Worm (Caenorhabditis elegans) whole organism, early embryonic: ENCODE measurements around the gene dbt-1.

Experiments used
- B0310.2 ChIP-seq: sonication (generic microtip); optimal IDR thresholded peaks from 2 replicates; lab custom pipeline; 2016; ENCODE audit warnings: mild to moderate bottlenecking, missing genetic modification characterization, missing compliant biosample characterization
- F13C5.2 ChIP-seq: sonication (generic microtip); optimal IDR thresholded peaks from 2 replicates; lab custom pipeline; 2017; ENCODE audit warnings: mild to moderate bottlenecking, missing genetic modification characterization, inconsistent platforms, missing compliant biosample characterization
- aly-1 ChIP-seq: sonication (generic microtip); optimal IDR thresholded peaks from 2 replicates; lab custom pipeline; 2016; ENCODE audit warnings: missing genetic modification characterization, missing compliant biosample characterization
- ama-1 ChIP-seq: fragments of 150-350 bp; optimal IDR thresholded peaks from 2 replicates; lab custom pipeline; 2014
- ceh-13 ChIP-seq: fragments of 200-800 bp; sonication (Bioruptor generic); optimal IDR thresholded peaks from 2 replicates; lab custom pipeline; 2018; ENCODE audit warnings: mild to moderate bottlenecking, missing genetic modification characterization, missing compliant biosample characterization
- ceh-36 ChIP-seq: sonication (generic microtip); optimal IDR thresholded peaks from 2 replicates; lab custom pipeline; 2016; ENCODE audit warnings: missing genetic modification characterization, inconsistent platforms, missing compliant biosample characterization
- ets-7 ChIP-seq: sonication (generic microtip); optimal IDR thresholded peaks from 2 replicates; lab custom pipeline; 2016; ENCODE audit warnings: missing genotype, missing genetic modification characterization, missing compliant biosample characterization
- flt-1 ChIP-seq: fragments of 200-800 bp; sonication (Bioruptor generic); IDR thresholded peaks from 2 replicates; pipeline ENCODE4 v1.3.6; 2022; ENCODE audit warnings: missing genetic modification characterization, missing compliant biosample characterization
- hmbx-1 ChIP-seq: sonication (generic microtip); optimal IDR thresholded peaks from 2 replicates; lab custom pipeline; 2016; ENCODE audit warnings: mild to moderate bottlenecking, missing genetic modification characterization, missing compliant biosample characterization
- hmg-4 ChIP-seq: fragments of 200-800 bp; sonication (Bioruptor generic); optimal IDR thresholded peaks from 2 replicates; lab custom pipeline; 2018; ENCODE audit warnings: mild to moderate bottlenecking, missing genetic modification characterization, missing compliant biosample characterization
- hnd-1 ChIP-seq: sonication (generic microtip); optimal IDR thresholded peaks from 2 replicates; lab custom pipeline; 2016; ENCODE audit warnings: missing genetic modification characterization, missing compliant biosample characterization
- pes-1 ChIP-seq: fragments of 200-800 bp; sonication (Bioruptor generic); IDR thresholded peaks from 2 replicates; pipeline ENCODE4 v1.3.6; 2022; ENCODE audit warnings: missing genetic modification reagents, missing genetic modification characterization, missing compliant biosample characterization
- scrt-1 ChIP-seq: fragments of 200-800 bp; sonication (Bioruptor generic); IDR thresholded peaks from 2 replicates; pipeline ENCODE4 v1.3.6; 2022; ENCODE audit warnings: missing genetic modification characterization, missing compliant biosample characterization
- sea-1 ChIP-seq: fragments of 200-800 bp; sonication (Bioruptor generic); conservative IDR thresholded peaks from 2 replicates; pipeline ENCODE4 v1.3.6; 2022; ENCODE audit warnings: missing genetic modification characterization, missing compliant biosample characterization
- tbx-11 ChIP-seq: fragments of 200-800 bp; sonication (Bioruptor generic); IDR thresholded peaks from 2 replicates; pipeline ENCODE4 v1.3.6; 2022; ENCODE audit warnings: missing genetic modification characterization, missing compliant biosample characterization
- tbx-37 ChIP-seq: fragments of 200-800 bp; sonication (Bioruptor generic); conservative IDR thresholded peaks from 2 replicates; pipeline ENCODE4 v1.3.6; 2022; ENCODE audit warnings: missing genetic modification reagents, missing genetic modification characterization, missing compliant biosample characterization
- tra-4 ChIP-seq: sonication (generic microtip); optimal IDR thresholded peaks from 2 replicates; lab custom pipeline; 2017; ENCODE audit warnings: missing genetic modification characterization, missing compliant biosample characterization

The dbt-1 gene

ce11 chrII:7940848-7941247 is 4.2 kb downstream of the dbt-1 start, which contains the start of gene ZK669.3:
Gene ZK669.3, plus strand, starts transcription at chrII:7941148.
- TF ChIP-seq scrt-1 (GFP tag; lab: Robert Waterston, UW), result no peak
- no peak for TF ChIP-seq flt-1 (GFP tag; lab: Robert Waterston, UW)
- TF ChIP-seq hmbx-1, result no peak
- no peak for TF ChIP-seq ets-7 (tag; lab: Kevin White, UChicago)
- no peak for TF ChIP-seq ceh-36 (tag; lab: Kevin White, UChicago)
- no peak for TF ChIP-seq tra-4 (tag; lab: Kevin White, UChicago)
- no peak for TF ChIP-seq B0310.2 (tag; lab: Kevin White, UChicago)
- no peak for TF ChIP-seq hnd-1 (tag; lab: Kevin White, UChicago)
- no peak for TF ChIP-seq tbx-37 (GFP tag; lab: Robert Waterston, UW)
- TF ChIP-seq pes-1 (GFP tag; lab: Robert Waterston, UW), result no peak
- TF ChIP-seq aly-1, result no peak
- TF ChIP-seq hmg-4 (GFP tag; lab: Kevin White, UChicago), result no peak
- TF ChIP-seq F13C5.2 (tag; lab: Kevin White, UChicago), result no peak
- no peak for TF ChIP-seq tbx-11 (GFP tag; lab: Robert Waterston, UW)
- TF ChIP-seq ceh-13 (GFP tag; lab: Kevin White, UChicago), result no peak
- no peak for TF ChIP-seq sea-1 (GFP tag; lab: Robert Waterston, UW)
- no peak for TF ChIP-seq ama-1

ce11 chrII:7938078-7938477 is 6.9 kb downstream of the dbt-1 start, which contains the start of gene ZK669.2:
Gene ZK669.2, minus strand, starts transcription at chrII:7938178.
- TF ChIP-seq hmbx-1, result no peak
- TF ChIP-seq hnd-1 (tag; lab: Kevin White, UChicago), result no peak
- TF ChIP-seq tbx-37 (GFP tag; lab: Robert Waterston, UW), result no peak
- TF ChIP-seq ets-7 (tag; lab: Kevin White, UChicago), result no peak
- no peak for TF ChIP-seq ceh-36 (tag; lab: Kevin White, UChicago)
- TF ChIP-seq tbx-11 (GFP tag; lab: Robert Waterston, UW), result no peak
- TF ChIP-seq flt-1 (GFP tag; lab: Robert Waterston, UW), result no peak
- no peak for TF ChIP-seq F13C5.2 (tag; lab: Kevin White, UChicago)
- no peak for TF ChIP-seq hmg-4 (GFP tag; lab: Kevin White, UChicago)
- TF ChIP-seq pes-1 (GFP tag; lab: Robert Waterston, UW), result no peak

- TF ChIP-seq hnd-1 (tag; lab: Kevin White, UChicago), result no peak
- TF ChIP-seq aly-1, result no peak
- no peak for TF ChIP-seq scrt-1 (GFP tag; lab: Robert Waterston, UW)
- TF ChIP-seq tbx-37 (GFP tag; lab: Robert Waterston, UW), result no peak
- TF ChIP-seq pes-1 (GFP tag; lab: Robert Waterston, UW), result no peak
- TF ChIP-seq tra-4 (tag; lab: Kevin White, UChicago), result no peak
- TF ChIP-seq ets-7 (tag; lab: Kevin White, UChicago), result no peak
- TF ChIP-seq hmbx-1, result no peak
- no peak for TF ChIP-seq tbx-11 (GFP tag; lab: Robert Waterston, UW)
- TF ChIP-seq F13C5.2 (tag; lab: Kevin White, UChicago), result no peak
- TF ChIP-seq sea-1 (GFP tag; lab: Robert Waterston, UW), result no peak
- no peak for TF ChIP-seq ceh-13 (GFP tag; lab: Kevin White, UChicago)
- no peak for TF ChIP-seq ceh-36 (tag; lab: Kevin White, UChicago)
- no peak for TF ChIP-seq hmg-4 (GFP tag; lab: Kevin White, UChicago)
- TF ChIP-seq ama-1, result no peak
- TF ChIP-seq flt-1 (GFP tag; lab: Robert Waterston, UW), result no peak
- TF ChIP-seq B0310.2 (tag; lab: Kevin White, UChicago), result no peak
Measured at ce11 chrII:7935622-7936021, 9.4 kb downstream of the dbt-1 start.

- TF ChIP-seq ets-7 (tag; lab: Kevin White, UChicago), result no peak
- no peak for TF ChIP-seq ama-1
- TF ChIP-seq hmbx-1, result no peak
- no peak for TF ChIP-seq flt-1 (GFP tag; lab: Robert Waterston, UW)
- no peak for TF ChIP-seq hnd-1 (tag; lab: Kevin White, UChicago)
- no peak for TF ChIP-seq tbx-37 (GFP tag; lab: Robert Waterston, UW)
- TF ChIP-seq F13C5.2 (tag; lab: Kevin White, UChicago), result no peak
- no peak for TF ChIP-seq sea-1 (GFP tag; lab: Robert Waterston, UW)
- no peak for TF ChIP-seq hmg-4 (GFP tag; lab: Kevin White, UChicago)
- no peak for TF ChIP-seq B0310.2 (tag; lab: Kevin White, UChicago)
- no peak for TF ChIP-seq scrt-1 (GFP tag; lab: Robert Waterston, UW)
- TF ChIP-seq tra-4 (tag; lab: Kevin White, UChicago), result no peak
- TF ChIP-seq pes-1 (GFP tag; lab: Robert Waterston, UW), result no peak
- no peak for TF ChIP-seq tbx-11 (GFP tag; lab: Robert Waterston, UW)
- no peak for TF ChIP-seq aly-1
- no peak for TF ChIP-seq ceh-36 (tag; lab: Kevin White, UChicago)
- no peak for TF ChIP-seq ceh-13 (GFP tag; lab: Kevin White, UChicago)
Measured at ce11 chrII:7930671-7931070, 14.3 kb downstream of the dbt-1 start.

ce11 chrII:7928600-7928999 is 16.4 kb downstream of the dbt-1 start, which contains the start of gene spv-1:
Gene spv-1, minus strand, starts transcription at chrII:7928700.
- no peak for TF ChIP-seq tbx-11 (GFP tag; lab: Robert Waterston, UW)
- TF ChIP-seq hnd-1 (tag; lab: Kevin White, UChicago), result no peak
- no peak for TF ChIP-seq tra-4 (tag; lab: Kevin White, UChicago)
- TF ChIP-seq hmbx-1, result no peak
- no peak for TF ChIP-seq ceh-36 (tag; lab: Kevin White, UChicago)
- no peak for TF ChIP-seq F13C5.2 (tag; lab: Kevin White, UChicago)

ce11 chrII:7921155-7921554 is 23.9 kb downstream of the dbt-1 start:
- TF ChIP-seq ceh-36 (tag; lab: Kevin White, UChicago), result no peak
- no peak for TF ChIP-seq flt-1 (GFP tag; lab: Robert Waterston, UW)
- TF ChIP-seq B0310.2 (tag; lab: Kevin White, UChicago), result no peak
- TF ChIP-seq pes-1 (GFP tag; lab: Robert Waterston, UW), result no peak
- TF ChIP-seq F13C5.2 (tag; lab: Kevin White, UChicago), result no peak
- TF ChIP-seq aly-1, result no peak
- no peak for TF ChIP-seq tra-4 (tag; lab: Kevin White, UChicago)
- no peak for TF ChIP-seq ets-7 (tag; lab: Kevin White, UChicago)
- TF ChIP-seq scrt-1 (GFP tag; lab: Robert Waterston, UW), result no peak
- TF ChIP-seq hmbx-1, result no peak
- no peak for TF ChIP-seq hnd-1 (tag; lab: Kevin White, UChicago)
